Fruit fly (Drosophila melanogaster): ENCODE results near the gene CG33673.

CG33673 gene

dm6 chr2L:1987434-1988191 is 41.1 kb upstream of the CG33673 start, which contains the start of gene Got2 (continued):
- 0 out of 3 replicates have a peak, but pooled peaks have one; percentile 22 for TF ChIP-seq CG6175 (GFP tag; IDR thresholded peaks at IDR 0.05)
- no peak for TF ChIP-seq Awh (GFP tag; IDR thresholded peaks at IDR 0.05)
- no peak for TF ChIP-seq CG1233 (GFP tag; optimal IDR thresholded peaks at IDR 0.05)
- TF ChIP-seq pros (GFP tag; optimal IDR thresholded peaks at IDR 0.05), result no peak
- peak; percentile 5 for TF ChIP-seq vfl (GFP tag; optimal IDR thresholded peaks at IDR 0.05)
- TF ChIP-seq CG3995 (GFP tag; optimal IDR thresholded peaks at IDR 0.05), result no peak
- peak; percentile 21 for TF ChIP-seq CG17385 (GFP tag; optimal IDR thresholded peaks at IDR 0.05)
- TF ChIP-seq CG7786 (GFP tag; optimal IDR thresholded peaks at IDR 0.05), result peak; percentile 8
- peak; percentile 69 for TF ChIP-seq CG34224 (GFP tag; IDR thresholded peaks at IDR 0.05; ENCODE audit: partially characterized antibody)
- no peak for TF ChIP-seq esg (GFP tag; conservative IDR thresholded peaks at IDR 0.05)
- TF ChIP-seq Hr51 (GFP tag; optimal IDR thresholded peaks at IDR 0.05), result peak in 1 of 2 experiments; percentile 23
- TF ChIP-seq CG6791 (GFP tag; IDR thresholded peaks at IDR 0.05; ENCODE audit: partially characterized antibody), result peak; percentile 68; the same call in 2 of the 3 replicates
- no peak for TF ChIP-seq Side (GFP tag; optimal IDR thresholded peaks at IDR 0.05)
- peak; percentile 85 for TF ChIP-seq row (GFP tag; IDR thresholded peaks at IDR 0.05)
- TF ChIP-seq tna (GFP tag; IDR thresholded peaks at IDR 0.05; ENCODE audit: partially characterized antibody), result peak; percentile 83
- TF ChIP-seq CG1603 (tag; optimal IDR thresholded peaks at IDR 0.05), result peak; percentile 24
- no peak for TF ChIP-seq sima (GFP tag; optimal IDR thresholded peaks at IDR 0.05)
- no peak for TF ChIP-seq Oaz (GFP tag; IDR thresholded peaks at IDR 0.05)
- peak; percentile 75 for TF ChIP-seq ato (GFP tag; IDR thresholded peaks at IDR 0.05; ENCODE audit: partially characterized antibody)
- TF ChIP-seq sisA (GFP tag; IDR thresholded peaks at IDR 0.05), result no peak
- no peak for TF ChIP-seq Rx (GFP tag; IDR thresholded peaks at IDR 0.05)
- TF ChIP-seq CG13775 (GFP tag; optimal IDR thresholded peaks at IDR 0.05), result peak; percentile 20
- TF ChIP-seq CG7987 (GFP tag; optimal IDR thresholded peaks at IDR 0.05), result no peak
- no peak for TF ChIP-seq bsh (GFP tag; optimal IDR thresholded peaks at IDR 0.05)
- TF ChIP-seq CG7839 (tag; optimal IDR thresholded peaks at IDR 0.05), result peak; percentile 48
- no peak for TF ChIP-seq CG2889 (GFP tag; IDR thresholded peaks at IDR 0.05)
- TF ChIP-seq Six4 (GFP tag; optimal IDR thresholded peaks at IDR 0.05), result no peak
- TF ChIP-seq CG13287 (GFP tag; IDR thresholded peaks at IDR 0.05; ENCODE audit: partially characterized antibody), result peak; percentile 93
- no peak for TF ChIP-seq pho (GFP tag; optimal IDR thresholded peaks at IDR 0.05)
- TF ChIP-seq fru (optimal IDR thresholded peaks at IDR 0.05), result no peak
- TF ChIP-seq CG5953 (GFP tag; IDR thresholded peaks at IDR 0.05), result no peak
- TF ChIP-seq CG13424 (tag; optimal IDR thresholded peaks at IDR 0.05), result peak; percentile 2
- TF ChIP-seq ATbp (GFP tag; optimal IDR thresholded peaks at IDR 0.05), result peak; percentile 32
- TF ChIP-seq ftz-f1 (GFP tag; optimal IDR thresholded peaks at IDR 0.05), result peak; percentile 85
- TF ChIP-seq CG3847 (GFP tag; IDR thresholded peaks at IDR 0.05), result 0 out of 2 replicates have a peak, but pooled peaks have one; percentile 33
- TF ChIP-seq CG31365 (tag; optimal IDR thresholded peaks at IDR 0.05), result peak; percentile 25
- peak; percentile 27; the same call in 1 of the 2 replicates for TF ChIP-seq CG14014 (GFP tag; IDR thresholded peaks at IDR 0.05)
- peak; percentile 23 for TF ChIP-seq fu2 (GFP tag; optimal IDR thresholded peaks at IDR 0.05)
- TF ChIP-seq CG34422 (GFP tag; IDR thresholded peaks at IDR 0.05), result peak; percentile 63; the same call in 1 of the 3 replicates
- no peak for TF ChIP-seq HLH3B (GFP tag; IDR thresholded peaks at IDR 0.05)
- peak; percentile 78 for TF ChIP-seq CG16813 (GFP tag; IDR thresholded peaks at IDR 0.05; ENCODE audit: partially characterized antibody)
- peak in 1 of 2 experiments; percentile 63 for TF ChIP-seq crp (GFP tag; optimal IDR thresholded peaks at IDR 0.05)
- peak; percentile 79 for TF ChIP-seq hbn (GFP tag; IDR thresholded peaks at IDR 0.05; ENCODE audit: partially characterized antibody)
- no peak for TF ChIP-seq YL-1 (GFP tag; optimal IDR thresholded peaks at IDR 0.05)
- TF ChIP-seq lab (GFP tag; optimal IDR thresholded peaks at IDR 0.05), result peak; percentile 34
- peak; percentile 47 for TF ChIP-seq Sox100B (GFP tag; optimal IDR thresholded peaks at IDR 0.05)
- peak; percentile 52 for TF ChIP-seq CG2120 (GFP tag; optimal IDR thresholded peaks at IDR 0.05)
- peak; percentile 34 for TF ChIP-seq pzg (GFP tag; optimal IDR thresholded peaks at IDR 0.05)
